Worm (Caenorhabditis elegans): Measurements from ENCODE around the gene F07E5.7.
"Not testable (repeated sequence)": the region's sequence is repeated elsewhere in the genome, so short reads cannot be mapped to it uniquely, and the experiment has no call there.

The F07E5.7 gene

DNA sequence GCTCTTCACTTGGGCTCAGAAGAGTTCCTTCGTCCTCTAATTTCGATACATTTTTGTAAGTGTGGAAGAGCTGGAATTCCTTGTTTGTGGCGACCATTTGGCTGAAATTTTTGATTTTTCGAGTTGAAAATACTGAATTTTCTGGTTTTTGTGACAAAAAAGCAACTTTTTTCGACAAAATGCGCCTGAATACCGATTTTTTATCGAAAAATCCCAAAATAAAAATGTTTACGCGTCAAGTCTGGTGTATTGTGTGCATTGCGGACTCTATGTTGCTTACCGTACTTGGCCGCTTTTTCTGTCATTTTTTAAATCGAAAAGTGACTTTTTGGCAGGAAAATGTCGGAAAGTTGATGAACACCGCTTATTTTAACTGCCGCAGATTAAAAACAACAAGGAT, 41.0 kb downstream of the F07E5.7 start, which contains the start of gene bath-3:
TSS of gene bath-3 (minus strand) at position 101 of the 400 bp plus-strand sequence.
- TF ChIP-seq T26A8.4 (GFP tag; IDR thresholded peaks at IDR 0.05) (no peak), F37D6.2 (tag; optimal IDR thresholded peaks at IDR 0.05) (no peak), cey-2 (tag; optimal IDR thresholded peaks at IDR 0.05; ENCODE audit: borderline replicate concordance, insufficient read depth) (no peak), F26F4.8 (GFP tag; conservative IDR thresholded peaks at IDR 0.05) (no peak), Y48G9A.11 (GFP tag; IDR thresholded peaks at IDR 0.05) (no peak), ceh-20 (GFP tag; IDR thresholded peaks at IDR 0.05) (no peak), aha-1 (tag) (no peak), arid-1 (GFP tag; conservative IDR thresholded peaks at IDR 0.05) (no peak), nhr-6 (tag; optimal IDR thresholded peaks at IDR 0.05) (no peak), snpc-4 (tag; optimal IDR thresholded peaks at IDR 0.05) (no peak), dmd-8 (GFP tag; IDR thresholded peaks at IDR 0.05) (no peak), F49E8.2 (tag; optimal IDR thresholded peaks at IDR 0.05; ENCODE audit: borderline replicate concordance) (no peak), lim-7 (GFP tag; IDR thresholded peaks at IDR 0.05) (no peak), lin-15B (tag; optimal IDR thresholded peaks at IDR 0.05) (no peak), ceh-44 (GFP tag; IDR thresholded peaks at IDR 0.05) (no peak), ceh-62 (tag; optimal IDR thresholded peaks at IDR 0.05) (no peak)

ce11 chrII:2028712-2029111, 42.6 kb downstream of the F07E5.7 start, which contains the start of gene bath-1:
Gene bath-1 (minus strand): TSS chrII:2028812.
- no peak for TF ChIP-seq set-16 (GFP tag; IDR thresholded peaks at IDR 0.05)
- no peak for TF ChIP-seq mdl-1 (tag; optimal IDR thresholded peaks at IDR 0.05)
- no peak for TF ChIP-seq lsy-2 (tag; optimal IDR thresholded peaks at IDR 0.05)
- TF ChIP-seq Y105C5A.15 (GFP tag; IDR thresholded peaks at IDR 0.05), result no peak
- no peak for TF ChIP-seq lin-38 (GFP tag; IDR thresholded peaks at IDR 0.05)
- TF ChIP-seq hlh-30 (tag; optimal IDR thresholded peaks at IDR 0.05; ENCODE audit: insufficient read depth), result no peak
- no peak for TF ChIP-seq mxl-2 (GFP tag; conservative IDR thresholded peaks at IDR 0.05)
- no peak for TF ChIP-seq lin-1 (GFP tag; IDR thresholded peaks at IDR 0.05)
- TF ChIP-seq F37D6.2 (tag; optimal IDR thresholded peaks at IDR 0.05), result no peak
- no peak for TF ChIP-seq hif-1 (tag; optimal IDR thresholded peaks at IDR 0.05)
- no peak for TF ChIP-seq ceh-62 (tag; optimal IDR thresholded peaks at IDR 0.05)

- no peak for TF ChIP-seq skn-1 (tag; optimal IDR thresholded peaks at IDR 0.05)
- peak in 1 of 2 experiments; percentile 84 for TF ChIP-seq unc-62 (GFP tag; optimal IDR thresholded peaks at IDR 0.05 in 1 of 2)
- TF ChIP-seq unc-62 (tag; optimal IDR thresholded peaks at IDR 0.05), result no peak
- TF ChIP-seq mdt-29 (GFP tag; IDR thresholded peaks at IDR 0.05), result no peak
Measured at ce11 chrII:2026525-2026924, 44.8 kb downstream of the F07E5.7 start, which contains the start of gene bath-21. Gene bath-21 (minus strand): TSS chrII:2026625.

DNA sequence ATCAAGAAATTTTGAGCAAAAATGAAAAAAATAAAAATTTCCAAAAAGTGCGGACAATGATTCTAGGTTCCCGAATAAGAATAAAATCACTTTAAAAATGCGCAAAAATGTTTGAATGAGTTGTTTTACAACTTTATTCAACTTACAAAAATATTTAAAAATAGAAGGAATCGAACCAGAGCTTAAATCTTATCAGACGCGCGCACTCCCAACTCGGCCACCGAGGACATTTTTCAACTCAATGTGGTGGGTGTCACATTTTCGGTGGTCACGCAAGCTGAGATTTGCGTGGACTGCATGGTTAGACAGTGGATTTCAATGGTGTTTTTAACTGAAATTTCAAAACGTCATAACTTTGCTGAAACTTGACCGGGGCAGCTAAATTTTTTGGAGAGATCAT, 46.7 kb downstream of the F07E5.7 start:
- TF ChIP-seq madf-5 (GFP tag; IDR thresholded peaks at IDR 0.05), result 0 out of 4 replicates have a peak, but pooled peaks of 1 of the 2 experiments have one; percentile 15

DNA sequence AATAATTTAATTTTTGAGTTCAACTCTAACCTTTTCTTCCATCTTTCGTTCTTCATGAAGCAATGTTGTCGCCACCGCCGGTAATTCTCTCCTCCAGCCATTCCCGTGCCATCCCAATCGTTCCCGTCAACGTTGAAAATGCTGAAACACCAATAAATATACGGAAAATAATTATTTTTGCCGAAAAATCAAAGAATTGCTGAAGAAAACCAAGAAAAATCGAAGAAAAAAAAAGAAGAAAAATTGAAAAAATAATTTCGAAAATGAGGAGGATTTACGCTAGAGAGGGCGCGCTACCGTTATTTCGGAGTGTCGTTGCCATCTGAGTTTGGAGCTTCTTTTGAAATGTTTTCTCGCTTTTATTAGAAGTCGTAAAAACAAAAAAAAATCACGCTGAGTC, 47.8 kb downstream of the F07E5.7 start, which contains the start of gene cya-2:
TSS of gene cya-2 (minus strand) at position 101 of the 400 bp plus-strand sequence.
- TF ChIP-seq dmd-8 (GFP tag; IDR thresholded peaks at IDR 0.05); duxl-1 (tag; optimal IDR thresholded peaks at IDR 0.05; ENCODE audit: poor library complexity); dmd-9 (GFP tag; IDR thresholded peaks at IDR 0.05): not testable (repeated sequence)
